Worm (Caenorhabditis elegans): Measurements from ENCODE around the gene R11G1.1.

- TF ChIP-seq ama-1 (optimal IDR thresholded peaks at IDR 0.05) = no peak
- no peak for TF ChIP-seq nfya-1 (tag; optimal IDR thresholded peaks at IDR 0.05)
- TF ChIP-seq nhr-11 (tag; optimal IDR thresholded peaks at IDR 0.05) = no peak
- TF ChIP-seq zip-5 (tag; optimal IDR thresholded peaks at IDR 0.05) = no peak
- no peak for TF ChIP-seq sdc-2 (tag; optimal IDR thresholded peaks at IDR 0.05)
Measured at ce11 chrX:3671998-3672397, 12.7 kb downstream of the R11G1.1 start, which contains the start of gene C02F12.5.
